Worm (Caenorhabditis elegans): Measurements from ENCODE around the gene C28H8.2.

The C28H8.2 gene

DNA sequence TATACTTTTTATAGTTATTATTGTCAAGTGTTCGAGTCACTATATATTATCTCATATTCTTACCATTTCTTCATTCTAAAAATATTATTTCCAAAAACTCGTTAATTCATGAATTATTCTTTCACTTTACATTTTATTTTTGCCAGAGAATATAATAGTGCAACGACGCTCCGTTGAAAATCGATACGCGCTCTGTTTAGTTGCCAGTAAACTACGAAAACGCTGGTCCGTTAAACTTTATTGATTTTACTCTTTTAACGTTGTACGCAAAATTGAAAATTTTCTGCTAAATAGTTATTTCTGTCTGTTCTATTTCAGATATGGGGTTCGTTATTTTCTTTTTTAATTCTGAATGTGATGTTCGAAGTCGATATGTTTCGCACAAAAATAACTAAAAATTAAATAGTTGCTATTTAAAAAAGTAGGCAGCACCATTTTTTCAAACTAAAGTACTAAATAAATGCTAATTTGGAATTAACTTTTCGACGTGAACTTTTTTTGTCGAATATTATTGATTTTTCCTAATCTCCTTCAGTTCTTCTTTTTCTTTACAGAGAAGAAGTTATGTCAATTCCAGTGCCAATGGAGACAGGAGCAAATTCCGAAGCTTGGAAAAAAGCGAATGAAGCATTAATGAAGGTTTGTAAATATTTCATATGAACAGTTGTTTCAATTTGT lies 40.7 kb upstream of the C28H8.2 start, which contains the start of gene hpo-10:
TSS of gene hpo-10 (plus strand) at position 199 of the 678 bp plus-strand sequence.
- no peak for TF ChIP-seq mxl-3 (GFP tag; optimal IDR thresholded peaks at IDR 0.05)
- TF ChIP-seq nhr-6 (tag; optimal IDR thresholded peaks at IDR 0.05): peak; percentile 43
- TF ChIP-seq fos-1 (tag; optimal IDR thresholded peaks at IDR 0.05): no peak
- TF ChIP-seq attf-4 (tag; optimal IDR thresholded peaks at IDR 0.05): no peak
- TF ChIP-seq nhr-111 (GFP tag; optimal IDR thresholded peaks at IDR 0.05): no peak
- no peak for TF ChIP-seq lin-15B (tag; optimal IDR thresholded peaks at IDR 0.05)
- TF ChIP-seq dpl-1 (GFP tag; optimal IDR thresholded peaks at IDR 0.05): peak; percentile 12
- no peak; the same call in 1 of the 2 replicates for TF ChIP-seq zfp-3 (GFP tag; conservative IDR thresholded peaks at IDR 0.05)
- TF ChIP-seq snpc-4 (tag; optimal IDR thresholded peaks at IDR 0.05): no peak
- TF ChIP-seq daf-16 (GFP tag; optimal IDR thresholded peaks at IDR 0.05): no peak
- peak; percentile 31 for TF ChIP-seq daf-16 (tag; optimal IDR thresholded peaks at IDR 0.05)
- TF ChIP-seq jun-1 (tag; optimal IDR thresholded peaks at IDR 0.05): no peak
- TF ChIP-seq T20F7.1 (GFP tag; optimal IDR thresholded peaks at IDR 0.05): peak; percentile 89
- no peak for TF ChIP-seq php-3 (GFP tag; IDR thresholded peaks at IDR 0.05)
- no peak for TF ChIP-seq ceh-82 (tag; optimal IDR thresholded peaks at IDR 0.05)
- TF ChIP-seq nhr-25 (tag; optimal IDR thresholded peaks at IDR 0.05; ENCODE audit: borderline replicate concordance, insufficient read depth): no peak
- peak; percentile 32 for TF ChIP-seq mep-1 (tag; optimal IDR thresholded peaks at IDR 0.05)
- no peak for TF ChIP-seq lin-39 (tag; optimal IDR thresholded peaks at IDR 0.05)
- peak; percentile 37; the same call in 1 of the 2 replicates for TF ChIP-seq lin-38 (GFP tag; IDR thresholded peaks at IDR 0.05)
- TF ChIP-seq ZK337.2 (GFP tag; IDR thresholded peaks at IDR 0.05): no peak
- peak; percentile 96 for TF ChIP-seq aha-1 (tag)
- TF ChIP-seq F10B5.3 (tag; optimal IDR thresholded peaks at IDR 0.05): no peak
- peak in 1 of 2 experiments; percentile 65 for TF ChIP-seq lsy-2 (tag; optimal IDR thresholded peaks at IDR 0.05)
- no peak for TF ChIP-seq mxl-2 (GFP tag; conservative IDR thresholded peaks at IDR 0.05)
- no peak for TF ChIP-seq hif-1 (tag; optimal IDR thresholded peaks at IDR 0.05)
- no peak for TF ChIP-seq madf-5 (GFP tag; IDR thresholded peaks at IDR 0.05)
- no peak for TF ChIP-seq tra-1 (GFP tag; IDR thresholded peaks at IDR 0.05)
- TF ChIP-seq ceh-44 (GFP tag; IDR thresholded peaks at IDR 0.05): no peak
- peak; percentile 55 for TF ChIP-seq mes-2 (tag; optimal IDR thresholded peaks at IDR 0.05; ENCODE audit: poor library complexity, severe bottlenecking)
- peak; percentile 22 for TF ChIP-seq hlh-30 (tag; optimal IDR thresholded peaks at IDR 0.05; ENCODE audit: insufficient read depth)
- no peak for TF ChIP-seq egl-43 (GFP tag; IDR thresholded peaks at IDR 0.05)
- no peak for TF ChIP-seq lir-3 (tag; optimal IDR thresholded peaks at IDR 0.05)
- peak; percentile 48 for TF ChIP-seq dve-1 (tag; optimal IDR thresholded peaks at IDR 0.05; ENCODE audit: insufficient read depth)
- no peak for TF ChIP-seq T26A8.4 (GFP tag; IDR thresholded peaks at IDR 0.05)
- no peak for TF ChIP-seq unc-39 (tag; optimal IDR thresholded peaks at IDR 0.05)

DNA sequence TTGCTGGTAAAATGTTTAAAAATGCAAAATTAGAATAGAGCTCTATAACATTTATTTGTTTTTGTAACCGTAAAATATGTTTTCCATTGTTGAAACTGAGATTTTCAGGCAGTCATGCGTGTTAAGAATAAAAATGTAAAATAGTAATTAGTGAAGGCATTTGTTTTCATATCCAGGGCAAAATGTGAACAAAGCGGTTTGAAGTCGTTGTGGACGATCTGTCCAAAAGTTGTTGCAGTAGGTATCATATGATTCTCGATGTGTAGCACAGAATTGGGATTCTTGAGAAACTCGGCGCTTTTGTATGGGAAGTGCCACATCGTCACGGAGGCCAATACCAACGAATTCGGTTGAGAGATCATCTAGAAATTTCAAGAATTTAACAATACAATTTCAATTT lies 37.8 kb upstream of the C28H8.2 start:
- TF ChIP-seq ceh-28 (tag; optimal IDR thresholded peaks at IDR 0.05) (no peak), lin-38 (GFP tag; IDR thresholded peaks at IDR 0.05) (peak; percentile 33), lin-29 (GFP tag; IDR thresholded peaks at IDR 0.05) (no peak), dmd-8 (GFP tag; IDR thresholded peaks at IDR 0.05) (no peak), ceh-32 (tag; optimal IDR thresholded peaks at IDR 0.05; ENCODE audit: poor library complexity) (no peak), nhr-41 (GFP tag; IDR thresholded peaks at IDR 0.05) (no peak), nhr-48 (tag; optimal IDR thresholded peaks at IDR 0.05) (no peak), ces-1 (GFP tag; optimal IDR thresholded peaks at IDR 0.05) (no peak), T26A8.4 (GFP tag; IDR thresholded peaks at IDR 0.05) (0 out of 2 replicates have a peak, but pooled peaks have one; percentile 16)
